Worm (Caenorhabditis elegans) whole organism, young adult: ENCODE data around the gene srw-40.

Experiments used
- ama-1 ChIP-seq, 3 experiments: fragments of 150-350 bp in 1 of 3; sonication (generic microtip) in 2 of 3; optimal IDR thresholded peaks; 2 replicates each; lab custom pipeline; 2014 to 2018; ENCODE audit warnings: missing biosample characterization in 2 of 3, missing genetic modification characterization in 2 of 3, missing genetic modification reagents in 2 of 3
- attf-6 ChIP-seq: fragments of 200-800 bp; sonication (Bioruptor generic); IDR thresholded peaks from 2 replicates; pipeline ENCODE4 v1.3.6; 2022; ENCODE audit warnings: missing genetic modification reagents, missing genetic modification characterization, missing compliant biosample characterization
- bed-1 ChIP-seq: fragments of 200-800 bp; sonication (Bioruptor generic); IDR thresholded peaks from 2 replicates; pipeline ENCODE4 v1.3.6; 2022; ENCODE audit warnings: missing genetic modification reagents, missing genetic modification characterization, missing compliant biosample characterization
- ekl-4 ChIP-seq: fragments of 200-800 bp; sonication (Bioruptor generic); IDR thresholded peaks from 2 replicates; pipeline ENCODE4 v1.3.6; 2022; ENCODE audit warnings: missing genetic modification reagents, missing genetic modification characterization, missing compliant biosample characterization
- ets-4 ChIP-seq: fragments of 200-800 bp; sonication (Bioruptor generic); optimal IDR thresholded peaks from 2 replicates; lab custom pipeline; 2018; ENCODE audit warnings: mild to moderate bottlenecking, missing genetic modification characterization, missing compliant biosample characterization
- rec-8 ChIP-seq, 2 experiments: sonication (generic microtip); optimal IDR thresholded peaks; 2 replicates each; lab custom pipeline; 2016; ENCODE audit warnings: mild to moderate bottlenecking in 2 of 2, missing genetic modification characterization in 2 of 2, missing genetic modification reagents in 2 of 2, missing genotype in 2 of 2, missing biosample characterization in 1 of 2, missing compliant biosample characterization in 1 of 2, moderate library complexity in 1 of 2
- tbp1 ChIP-seq: fragments of 200-800 bp; sonication (Bioruptor generic); optimal IDR thresholded peaks from 2 replicates; lab custom pipeline; 2018; ENCODE audit warnings: mild to moderate bottlenecking, missing genetic modification characterization, missing compliant biosample characterization

DNA sequence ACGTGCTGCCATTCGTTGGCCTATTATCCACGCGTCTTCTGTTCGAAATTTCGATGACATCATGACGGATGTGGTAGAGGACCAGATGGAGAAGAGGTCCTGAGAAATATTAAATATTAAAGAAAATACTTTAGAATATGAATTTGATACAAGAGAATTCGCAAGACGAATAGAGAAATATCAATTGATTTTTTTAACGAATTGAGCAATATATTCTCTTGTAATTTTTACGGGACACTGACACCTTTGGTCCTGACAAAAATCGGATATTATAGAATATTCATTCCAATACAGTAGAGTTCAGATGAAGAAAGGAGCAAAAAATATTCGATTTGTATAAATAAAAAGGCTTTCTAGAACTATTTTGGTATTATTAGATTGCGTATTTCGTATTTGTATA, 27.8 kb downstream of the srw-40 start, which contains the start of gene C01F1.6:
- no peak for TF ChIP-seq bed-1 (GFP tag; lab: Robert Waterston, UW)
- TF ChIP-seq ekl-4 (GFP tag; lab: Robert Waterston, UW), result no peak
- no peak for TF ChIP-seq ama-1 (optimal IDR thresholded peaks at IDR 0.05; lab: Kevin White, UChicago)
- no peak for TF ChIP-seq ama-1 (GFP tag; optimal IDR thresholded peaks at IDR 0.05; lab: Kevin White, UChicago)
- TF ChIP-seq tbp1 (GFP tag; lab: Kevin White, UChicago), result no peak
- TF ChIP-seq attf-6 (GFP tag; lab: Robert Waterston, UW), result no peak
- no peak for TF ChIP-seq rec-8 (tag; optimal IDR thresholded peaks at IDR 0.05; lab: Kevin White, UChicago)
- no peak for TF ChIP-seq ets-4 (GFP tag; lab: Kevin White, UChicago)
